Fruit fly (Drosophila melanogaster): ENCODE results near the gene CG11095.

The CG11095 gene

dm6 chrX:13788973-13789682 is 22.4 kb upstream of the CG11095 start:
- TF ChIP-seq CG4496 (GFP tag; IDR thresholded peaks at IDR 0.05) (peak; percentile 17; the same call in 1 of the 3 replicates), CG17806 (tag; optimal IDR thresholded peaks at IDR 0.05) (peak; percentile 15), CG12605 (GFP tag; IDR thresholded peaks at IDR 0.05) (no peak), fd96Ca (GFP tag; IDR thresholded peaks at IDR 0.05) (peak; percentile 34; the same call in 1 of the 3 replicates), Ets98B (GFP tag; IDR thresholded peaks at IDR 0.05) (no peak), CG15710 (tag; optimal IDR thresholded peaks at IDR 0.05) (peak; percentile 7), Pif1B (GFP tag; optimal IDR thresholded peaks at IDR 0.05) (no peak), CG14655 (GFP tag; optimal IDR thresholded peaks at IDR 0.05) (peak; percentile 42), Pif1A (GFP tag; optimal IDR thresholded peaks at IDR 0.05) (no peak), CG8301 (tag; optimal IDR thresholded peaks at IDR 0.05) (peak; percentile 27), CG9948 (tag; optimal IDR thresholded peaks at IDR 0.05) (peak; percentile 26)

- no peak for TF ChIP-seq CG13204 (GFP tag; optimal IDR thresholded peaks at IDR 0.05)
- TF ChIP-seq CG12605 (GFP tag; IDR thresholded peaks at IDR 0.05), result no peak
Observed at dm6 chrX:13791011-13791410, 20.5 kb upstream of the CG11095 start, which contains the start of gene CG10993. Gene CG10993 (minus strand): TSS chrX:13791111.

dm6 chrX:13792463-13792862 is 19.0 kb upstream of the CG11095 start:
- TF ChIP-seq CG17806 (tag; optimal IDR thresholded peaks at IDR 0.05) (no peak), EcR (GFP tag; optimal IDR thresholded peaks at IDR 0.05) (peak; percentile 32)

- TF ChIP-seq CG10348 (GFP tag; IDR thresholded peaks at IDR 0.05), result no peak
- no peak for TF ChIP-seq EcR (GFP tag; optimal IDR thresholded peaks at IDR 0.05)
- TF ChIP-seq CG9948 (tag; optimal IDR thresholded peaks at IDR 0.05), result no peak
Observed at dm6 chrX:13797538-13797937, 13.9 kb upstream of the CG11095 start, which contains the start of gene CG10996. Gene CG10996 (minus strand): TSS chrX:13797638.

dm6 chrX:13800680-13801079 is 10.8 kb upstream of the CG11095 start:
- TF ChIP-seq Ets98B (GFP tag; IDR thresholded peaks at IDR 0.05) (no peak), CG32121 (GFP tag; IDR thresholded peaks at IDR 0.05) (no peak), CG10348 (GFP tag; IDR thresholded peaks at IDR 0.05) (no peak), fd96Ca (GFP tag; IDR thresholded peaks at IDR 0.05) (0 out of 3 replicates have a peak, but pooled peaks have one; percentile 30), Pif1A (GFP tag; optimal IDR thresholded peaks at IDR 0.05) (no peak), CG14655 (GFP tag; optimal IDR thresholded peaks at IDR 0.05) (no peak), CG12605 (GFP tag; IDR thresholded peaks at IDR 0.05) (no peak), D1 (tag; optimal IDR thresholded peaks at IDR 0.05) (no peak), CG4496 (GFP tag; IDR thresholded peaks at IDR 0.05) (peak; percentile 48; the same call in 1 of the 3 replicates), CG9948 (tag; optimal IDR thresholded peaks at IDR 0.05) (no peak), CG15710 (tag; optimal IDR thresholded peaks at IDR 0.05) (no peak), CG34367 (tag; optimal IDR thresholded peaks at IDR 0.05) (no peak), Snoo (tag; optimal IDR thresholded peaks at IDR 0.05) (no peak), CG17806 (tag; optimal IDR thresholded peaks at IDR 0.05) (no peak), CG13204 (GFP tag; optimal IDR thresholded peaks at IDR 0.05) (no peak), EcR (GFP tag; optimal IDR thresholded peaks at IDR 0.05) (no peak), CG8301 (tag; optimal IDR thresholded peaks at IDR 0.05) (no peak)

- TF ChIP-seq CG12605 (GFP tag; IDR thresholded peaks at IDR 0.05) (no peak), gl (tag; optimal IDR thresholded peaks at IDR 0.05) (no peak), CG15710 (tag; optimal IDR thresholded peaks at IDR 0.05) (no peak), CG13204 (GFP tag; optimal IDR thresholded peaks at IDR 0.05) (no peak), CG9948 (tag; optimal IDR thresholded peaks at IDR 0.05) (no peak), D1 (tag; optimal IDR thresholded peaks at IDR 0.05) (no peak), Pif1B (GFP tag; optimal IDR thresholded peaks at IDR 0.05) (no peak), fd96Ca (GFP tag; IDR thresholded peaks at IDR 0.05) (no peak), CG34367 (tag; optimal IDR thresholded peaks at IDR 0.05) (no peak)
Observed at dm6 chrX:13804398-13804797, 7.1 kb upstream of the CG11095 start.

dm6 chrX:13805554-13805953 is 5.9 kb upstream of the CG11095 start:
- TF ChIP-seq Pif1B (GFP tag; optimal IDR thresholded peaks at IDR 0.05) (no peak), CG4496 (GFP tag; IDR thresholded peaks at IDR 0.05) (peak; percentile 54; the same call in 1 of the 3 replicates), rn (GFP tag; IDR thresholded peaks at IDR 0.05) (no peak)

- TF ChIP-seq CG15710 (tag; optimal IDR thresholded peaks at IDR 0.05), result no peak
- no peak for TF ChIP-seq CG32121 (GFP tag; IDR thresholded peaks at IDR 0.05)
- TF ChIP-seq CG14655 (GFP tag; optimal IDR thresholded peaks at IDR 0.05), result no peak
- no peak for TF ChIP-seq CG17806 (tag; optimal IDR thresholded peaks at IDR 0.05)
- TF ChIP-seq CG12605 (GFP tag; IDR thresholded peaks at IDR 0.05), result no peak
- TF ChIP-seq CG4496 (GFP tag; IDR thresholded peaks at IDR 0.05), result no peak
- no peak for TF ChIP-seq CG10348 (GFP tag; IDR thresholded peaks at IDR 0.05)
- no peak for TF ChIP-seq Ets98B (GFP tag; IDR thresholded peaks at IDR 0.05)
- TF ChIP-seq Pif1A (GFP tag; optimal IDR thresholded peaks at IDR 0.05), result no peak
- TF ChIP-seq CG8159 (tag; optimal IDR thresholded peaks at IDR 0.05), result no peak
- TF ChIP-seq CG9948 (tag; optimal IDR thresholded peaks at IDR 0.05), result no peak
- TF ChIP-seq EcR (GFP tag; optimal IDR thresholded peaks at IDR 0.05), result no peak
- TF ChIP-seq gl (tag; optimal IDR thresholded peaks at IDR 0.05), result no peak
- TF ChIP-seq D1 (tag; optimal IDR thresholded peaks at IDR 0.05), result no peak
Observed at dm6 chrX:13814058-13814457, 2.6 kb downstream of the CG11095 start.

All from whole organism, pupa.